Fruit fly (Drosophila melanogaster): ENCODE data around the gene kto.

kto gene

dm6 chr3L:19794203-19794802 lies 42.1 kb upstream of the kto start (continued):
- TF ChIP-seq Met (GFP tag; optimal IDR thresholded peaks at IDR 0.05): peak; percentile 91
- peak; percentile 71 for TF ChIP-seq fd85E (GFP tag; optimal IDR thresholded peaks at IDR 0.05)
- TF ChIP-seq dsx (GFP tag; optimal IDR thresholded peaks at IDR 0.05; ENCODE audit: poor library complexity, severe bottlenecking): peak; percentile 81
- peak; percentile 86 for TF ChIP-seq Hr39 (GFP tag; optimal IDR thresholded peaks at IDR 0.05)
- peak; percentile 63 for TF ChIP-seq Blimp-1 (GFP tag; optimal IDR thresholded peaks at IDR 0.05)
- TF ChIP-seq CG6808 (GFP tag; optimal IDR thresholded peaks at IDR 0.05): peak; percentile 93
- TF ChIP-seq dac (GFP tag; optimal IDR thresholded peaks at IDR 0.05): peak; percentile 87
- TF ChIP-seq OdsH (GFP tag; optimal IDR thresholded peaks at IDR 0.05): peak; percentile 89
- peak; percentile 94 for TF ChIP-seq CG6276 (GFP tag; optimal IDR thresholded peaks at IDR 0.05)
- TF ChIP-seq Eip75B (GFP tag; optimal IDR thresholded peaks at IDR 0.05): peak; percentile 83
- peak; percentile 90 for TF ChIP-seq acj6 (GFP tag; optimal IDR thresholded peaks at IDR 0.05)
- peak; percentile 77 for TF ChIP-seq Sox15 (GFP tag; optimal IDR thresholded peaks at IDR 0.05)
- TF ChIP-seq pdm3 (GFP tag; optimal IDR thresholded peaks at IDR 0.05): peak; percentile 90
- TF ChIP-seq CG8319 (GFP tag; optimal IDR thresholded peaks at IDR 0.05): peak; percentile 79
- peak; percentile 83 for TF ChIP-seq CG6163 (GFP tag; IDR thresholded peaks at IDR 0.05)
- TF ChIP-seq salr (GFP tag; optimal IDR thresholded peaks at IDR 0.05): peak; percentile 56 to 97
- peak; percentile 96 for TF ChIP-seq CG32006 (GFP tag; optimal IDR thresholded peaks at IDR 0.05)
- peak; percentile 85 for TF ChIP-seq Lpt (GFP tag; optimal IDR thresholded peaks at IDR 0.05)
- TF ChIP-seq ss (GFP tag; optimal IDR thresholded peaks at IDR 0.05): peak; percentile 87 to 96
- peak; percentile 69 for TF ChIP-seq CG11902 (GFP tag; optimal IDR thresholded peaks at IDR 0.05)
- TF ChIP-seq CG11294 (GFP tag; IDR thresholded peaks at IDR 0.05): peak; percentile 64
- TF ChIP-seq CG10631 (GFP tag; optimal IDR thresholded peaks at IDR 0.05): peak; percentile 83
- TF ChIP-seq esn (GFP tag; optimal IDR thresholded peaks at IDR 0.05): peak; percentile 94
- peak; percentile 88 for TF ChIP-seq spab (GFP tag; optimal IDR thresholded peaks at IDR 0.05)
- TF ChIP-seq CG3919 (GFP tag; optimal IDR thresholded peaks at IDR 0.05): peak; percentile 89
- peak; percentile 90 for TF ChIP-seq CG4318 (GFP tag; optimal IDR thresholded peaks at IDR 0.05)
- TF ChIP-seq Ets21C (GFP tag; optimal IDR thresholded peaks at IDR 0.05): peak; percentile 81
- TF ChIP-seq achi (GFP tag; optimal IDR thresholded peaks at IDR 0.05): peak; percentile 90

dm6 chr3L:19798978-19799377 lies 37.4 kb upstream of the kto start, which contains the start of gene Ir76a:
Ir76a (plus strand) TSS chr3L:19799278.
- TF ChIP-seq lz (GFP tag; optimal IDR thresholded peaks at IDR 0.05) (no peak), Gug (GFP tag; IDR thresholded peaks at IDR 0.05) (no peak), CG6792 (GFP tag; optimal IDR thresholded peaks at IDR 0.05) (no peak), net (GFP tag; optimal IDR thresholded peaks at IDR 0.05) (no peak), CG15336 (GFP tag; IDR thresholded peaks at IDR 0.05) (no peak), salr (GFP tag; optimal IDR thresholded peaks at IDR 0.05) (no peak), CG31627 (GFP tag; optimal IDR thresholded peaks at IDR 0.05) (no peak), Ets21C (GFP tag; optimal IDR thresholded peaks at IDR 0.05) (no peak), ss (GFP tag; optimal IDR thresholded peaks at IDR 0.05) (no peak), Hr39 (GFP tag; optimal IDR thresholded peaks at IDR 0.05) (no peak), CG3032 (tag; optimal IDR thresholded peaks at IDR 0.05) (no peak), cyc (GFP tag; optimal IDR thresholded peaks at IDR 0.05) (no peak), spab (GFP tag; optimal IDR thresholded peaks at IDR 0.05) (no peak)

DNA sequence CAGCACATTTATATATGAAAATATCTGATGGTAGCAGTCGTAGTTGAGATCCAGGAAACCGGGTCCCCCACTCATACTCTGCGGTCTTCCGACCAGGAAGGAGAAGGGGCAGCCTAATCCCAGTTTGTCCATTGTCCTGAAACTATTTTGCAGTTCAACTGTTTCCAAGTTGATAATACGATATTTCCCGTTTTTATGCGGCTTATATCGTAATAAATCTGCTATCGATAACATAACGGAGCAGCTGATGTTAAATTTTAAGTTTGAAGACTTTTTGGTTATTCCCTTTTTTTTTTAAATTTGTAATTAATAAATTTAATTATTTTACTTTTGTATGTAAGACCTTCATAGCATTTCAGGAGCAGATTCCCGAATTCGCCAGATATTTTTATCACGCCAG lies 35.3 kb upstream of the kto start, which contains the start of gene CG14102:
Gene CG14102, minus strand, starts transcription at position 187 of the 400 bp plus-strand sequence.
- TF ChIP-seq CG8119 (GFP tag; IDR thresholded peaks at IDR 0.05): no peak
- no peak for TF ChIP-seq Smox (GFP tag; optimal IDR thresholded peaks at IDR 0.05)
- TF ChIP-seq Ets21C (GFP tag; optimal IDR thresholded peaks at IDR 0.05): no peak
- no peak for TF ChIP-seq esn (GFP tag; optimal IDR thresholded peaks at IDR 0.05)
- no peak for TF ChIP-seq topi (GFP tag; optimal IDR thresholded peaks at IDR 0.05)
- TF ChIP-seq Ets96B (tag; optimal IDR thresholded peaks at IDR 0.05): no peak
- TF ChIP-seq fkh (GFP tag; optimal IDR thresholded peaks at IDR 0.05): no peak
- no peak for TF ChIP-seq pdm3 (GFP tag; optimal IDR thresholded peaks at IDR 0.05)
- TF ChIP-seq Gug (GFP tag; IDR thresholded peaks at IDR 0.05): no peak
- TF ChIP-seq CG6854 (GFP tag; optimal IDR thresholded peaks at IDR 0.05): no peak
- no peak for TF ChIP-seq Sox15 (GFP tag; optimal IDR thresholded peaks at IDR 0.05)
- TF ChIP-seq CG6808 (GFP tag; optimal IDR thresholded peaks at IDR 0.05): no peak
- TF ChIP-seq CG11762 (GFP tag; optimal IDR thresholded peaks at IDR 0.05; ENCODE audit: insufficient read depth): no peak
- no peak for TF ChIP-seq CG8632 (GFP tag; optimal IDR thresholded peaks at IDR 0.05)
- no peak for TF ChIP-seq CG9139 (GFP tag; optimal IDR thresholded peaks at IDR 0.05)
- no peak for TF ChIP-seq CG11294 (GFP tag; IDR thresholded peaks at IDR 0.05)

All from whole organism, prepupa.